Worm (Caenorhabditis elegans) whole organism, young adult: Measurements from ENCODE around the gene T07D4.2.

Source experiments
- F22D6.2 ChIP-seq: sonication (generic microtip); optimal IDR thresholded peaks from 2 replicates; lab custom pipeline; 2016; ENCODE audit warnings: mild to moderate bottlenecking, missing genetic modification characterization, missing compliant biosample characterization
- F23B12.7 ChIP-seq: sonication (generic microtip); optimal IDR thresholded peaks from 2 replicates; lab custom pipeline; 2017; ENCODE audit warnings: missing genetic modification characterization, mild to moderate bottlenecking, missing compliant biosample characterization, antibody characterized with exemption, moderate library complexity; ENCODE audit not compliant: insufficient read depth
- F37B4.10 ChIP-seq: fragments of 200-800 bp; sonication (Bioruptor generic); IDR thresholded peaks from 2 replicates; pipeline ENCODE4 v1.3.6; 2022; ENCODE audit warnings: missing genetic modification characterization, missing compliant biosample characterization
- F55B11.4 ChIP-seq: sonication (generic microtip); optimal IDR thresholded peaks from 2 replicates; lab custom pipeline; 2016; ENCODE audit warnings: missing compliant biosample characterization, missing genetic modification characterization, borderline replicate concordance; ENCODE audit not compliant: insufficient read depth
- K11D2.4 ChIP-seq: fragments of 200-800 bp; sonication (Bioruptor generic); IDR thresholded peaks from 2 replicates; pipeline ENCODE4 v1.3.6; 2022; ENCODE audit warnings: missing genetic modification reagents, missing genetic modification characterization, missing compliant biosample characterization
- Y56A3A.18 ChIP-seq: fragments of 200-800 bp; sonication (Bioruptor generic); IDR thresholded peaks from 2 replicates; pipeline ENCODE4 v1.3.6; 2022; ENCODE audit warnings: missing genetic modification reagents, missing genetic modification characterization, missing compliant biosample characterization
- Y67H2A.10 ChIP-seq: fragments of 200-800 bp; sonication (Bioruptor generic); conservative IDR thresholded peaks from 2 replicates; pipeline ENCODE4 v1.3.6; 2022; ENCODE audit warnings: missing genetic modification reagents, missing genetic modification characterization, missing compliant biosample characterization
- Y79H2A.3 ChIP-seq: fragments of 200-800 bp; sonication (Bioruptor generic); conservative IDR thresholded peaks from 2 replicates; pipeline ENCODE4 v1.3.6; 2022; ENCODE audit warnings: missing genetic modification reagents, missing genetic modification characterization, missing compliant biosample characterization
- akir-1 ChIP-seq: fragments of 200-800 bp; sonication (Bioruptor generic); optimal IDR thresholded peaks from 2 replicates; lab custom pipeline; 2018; ENCODE audit warnings: mild to moderate bottlenecking, missing genetic modification characterization, moderate library complexity, missing compliant biosample characterization
- aptf-2 ChIP-seq: fragments of 200-800 bp; sonication (Bioruptor generic); conservative IDR thresholded peaks from 2 replicates; pipeline ENCODE4 v1.3.6; 2022; ENCODE audit warnings: missing genetic modification reagents, missing genetic modification characterization, missing compliant biosample characterization
- attf-6 ChIP-seq: fragments of 200-800 bp; sonication (Bioruptor generic); IDR thresholded peaks from 2 replicates; pipeline ENCODE4 v1.3.6; 2022; ENCODE audit warnings: missing genetic modification reagents, missing genetic modification characterization, missing compliant biosample characterization
- bed-1 ChIP-seq: fragments of 200-800 bp; sonication (Bioruptor generic); IDR thresholded peaks from 2 replicates; pipeline ENCODE4 v1.3.6; 2022; ENCODE audit warnings: missing genetic modification reagents, missing genetic modification characterization, missing compliant biosample characterization
- bed-2 ChIP-seq: fragments of 200-800 bp; sonication (Bioruptor generic); IDR thresholded peaks from 2 replicates; pipeline ENCODE4 v1.3.6; 2022; ENCODE audit warnings: missing genetic modification reagents, missing genetic modification characterization, missing compliant biosample characterization
- ccch-3 ChIP-seq: fragments of 200-800 bp; sonication (Bioruptor generic); optimal IDR thresholded peaks from 2 replicates; lab custom pipeline; 2018; ENCODE audit warnings: mild to moderate bottlenecking, missing genetic modification characterization, missing compliant biosample characterization
- ceh-100 ChIP-seq: fragments of 200-800 bp; sonication (Bioruptor generic); IDR thresholded peaks from 2 replicates; pipeline ENCODE4 v1.3.6; 2022; ENCODE audit warnings: missing genetic modification reagents, missing genetic modification characterization, missing compliant biosample characterization
- ceh-79 ChIP-seq: sonication (generic microtip); optimal IDR thresholded peaks from 2 replicates; lab custom pipeline; 2017; ENCODE audit warnings: mild to moderate bottlenecking, missing genetic modification characterization, missing compliant biosample characterization
- die-1 ChIP-seq: sonication (generic microtip); optimal IDR thresholded peaks from 2 replicates; lab custom pipeline; 2016; ENCODE audit warnings: missing genotype, mild to moderate bottlenecking, missing genetic modification characterization, missing compliant biosample characterization
- dpff-1 ChIP-seq: sonication (generic microtip); optimal IDR thresholded peaks from 2 replicates; lab custom pipeline; 2017; ENCODE audit warnings: mild to moderate bottlenecking, missing genetic modification characterization, missing compliant biosample characterization
- ekl-4 ChIP-seq: fragments of 200-800 bp; sonication (Bioruptor generic); IDR thresholded peaks from 2 replicates; pipeline ENCODE4 v1.3.6; 2022; ENCODE audit warnings: missing genetic modification reagents, missing genetic modification characterization, missing compliant biosample characterization
- fkh-3 ChIP-seq: sonication (generic microtip); optimal IDR thresholded peaks from 2 replicates; lab custom pipeline; 2016; ENCODE audit warnings: mild to moderate bottlenecking, missing genetic modification characterization, missing compliant biosample characterization
- let-526 ChIP-seq: fragments of 200-800 bp; sonication (Bioruptor generic); IDR thresholded peaks from 2 replicates; pipeline ENCODE4 v1.3.6; 2022; ENCODE audit warnings: missing genetic modification reagents, missing genetic modification characterization, missing compliant biosample characterization
- let-607 ChIP-seq, 2 experiments: fragments of 200-800 bp in 1 of 2; sonication (Bioruptor generic) in 1 of 2; sonication (generic microtip) in 1 of 2; optimal IDR thresholded peaks; 2 replicates each; lab custom pipeline; 2016 to 2018; ENCODE audit warnings: mild to moderate bottlenecking in 2 of 2, missing compliant biosample characterization in 2 of 2, missing genetic modification characterization in 2 of 2, moderate library complexity in 2 of 2, missing genotype in 1 of 2
- lin-35 ChIP-seq, 3 experiments: fragments of 150-350 bp in 2 of 3; sonication (generic microtip) in 1 of 3; optimal IDR thresholded peaks; 2 replicates each; lab custom pipeline; 2014 to 2018; ENCODE audit warnings: missing biosample characterization in 3 of 3, missing genetic modification characterization in 3 of 3, missing genetic modification reagents in 3 of 3
- lin-40 ChIP-seq: sonication (generic microtip); optimal IDR thresholded peaks from 2 replicates; lab custom pipeline; 2016; ENCODE audit warnings: missing genetic modification characterization, mild to moderate bottlenecking, missing compliant biosample characterization, missing genotype, missing genetic modification reagents
- lsl-1 ChIP-seq: fragments of 200-800 bp; sonication (Bioruptor generic); optimal IDR thresholded peaks from 2 replicates; lab custom pipeline; 2018; ENCODE audit warnings: mild to moderate bottlenecking, missing genetic modification characterization, moderate library complexity, missing compliant biosample characterization
- madf-3 ChIP-seq: fragments of 200-800 bp; sonication (Bioruptor generic); IDR thresholded peaks from 2 replicates; pipeline ENCODE4 v1.3.6; 2022; ENCODE audit warnings: missing genetic modification reagents, missing genetic modification characterization, missing compliant biosample characterization
- madf-6 ChIP-seq: fragments of 200-800 bp; sonication (Bioruptor generic); IDR thresholded peaks from 2 replicates; pipeline ENCODE4 v1.3.6; 2022; ENCODE audit warnings: missing genetic modification reagents, missing genetic modification characterization, missing compliant biosample characterization
- mel-28 ChIP-seq: sonication (generic microtip); optimal IDR thresholded peaks from 2 replicates; lab custom pipeline; 2016; ENCODE audit warnings: borderline replicate concordance, mild to moderate bottlenecking, missing genetic modification characterization, missing compliant biosample characterization
- mes-4 ChIP-seq: sonication (generic microtip); optimal IDR thresholded peaks from 2 replicates; lab custom pipeline; 2016; ENCODE audit warnings: missing genotype, missing genetic modification characterization, missing compliant biosample characterization
- nfya-1 ChIP-seq: sonication (generic microtip); optimal IDR thresholded peaks from 2 replicates; lab custom pipeline; 2017; ENCODE audit warnings: antibody characterized with exemption, missing compliant biosample characterization, missing genetic modification characterization, borderline replicate concordance; ENCODE audit not compliant: insufficient read depth
- nhr-80 ChIP-seq: sonication (generic microtip); optimal IDR thresholded peaks from 2 replicates; lab custom pipeline; 2016; ENCODE audit warnings: missing genetic modification characterization, missing compliant biosample characterization
- pbrm-1 ChIP-seq: fragments of 200-800 bp; sonication (Bioruptor generic); IDR thresholded peaks from 2 replicates; pipeline ENCODE4 v1.3.6; 2022; ENCODE audit warnings: missing genetic modification reagents, missing genetic modification characterization, missing compliant biosample characterization
- rpc-1 ChIP-seq, 2 experiments: fragments of 150-350 bp in 1 of 2; sonication (generic microtip) in 1 of 2; optimal IDR thresholded peaks; 2 replicates each; lab custom pipeline; 2014 to 2018; ENCODE audit warnings: missing biosample characterization in 1 of 2, missing genetic modification characterization in 1 of 2, missing genetic modification reagents in 1 of 2, missing genotype in 1 of 2
- sea-2 ChIP-seq: fragments of 200-800 bp; sonication (Bioruptor generic); IDR thresholded peaks from 2 replicates; pipeline ENCODE4 v1.3.6; 2022; ENCODE audit warnings: missing genetic modification characterization, missing compliant biosample characterization
- snpc-3.4 ChIP-seq: sonication (generic microtip); optimal IDR thresholded peaks from 2 replicates; lab custom pipeline; 2017; ENCODE audit warnings: missing genetic modification characterization, mild to moderate bottlenecking, missing compliant biosample characterization, antibody characterized with exemption, moderate library complexity, missing genotype, missing genetic modification reagents
- tlf-1 ChIP-seq: fragments of 200-800 bp; sonication (Bioruptor generic); optimal IDR thresholded peaks from 2 replicates; lab custom pipeline; 2018; ENCODE audit warnings: mild to moderate bottlenecking, missing genetic modification characterization, missing compliant biosample characterization
- xnd-1 ChIP-seq: sonication (generic microtip); optimal IDR thresholded peaks from 2 replicates; lab custom pipeline; 2016; ENCODE audit warnings: missing genotype, missing genetic modification reagents, missing genetic modification characterization, missing compliant biosample characterization
- ztf-18 ChIP-seq: sonication (generic microtip); optimal IDR thresholded peaks from 2 replicates; lab custom pipeline; 2016; ENCODE audit warnings: missing genotype, mild to moderate bottlenecking, missing genetic modification characterization, missing compliant biosample characterization
- ztf-22 ChIP-seq: fragments of 200-800 bp; sonication (Bioruptor generic); optimal IDR thresholded peaks from 2 replicates; lab custom pipeline; 2018; ENCODE audit warnings: mild to moderate bottlenecking, missing genetic modification characterization, moderate library complexity, missing compliant biosample characterization
- ztf-25 ChIP-seq: fragments of 200-800 bp; sonication (Bioruptor generic); IDR thresholded peaks from 2 replicates; pipeline ENCODE4 v1.3.6; 2022; ENCODE audit warnings: missing genetic modification reagents, missing genetic modification characterization, missing compliant biosample characterization

The T07D4.2 gene

DNA sequence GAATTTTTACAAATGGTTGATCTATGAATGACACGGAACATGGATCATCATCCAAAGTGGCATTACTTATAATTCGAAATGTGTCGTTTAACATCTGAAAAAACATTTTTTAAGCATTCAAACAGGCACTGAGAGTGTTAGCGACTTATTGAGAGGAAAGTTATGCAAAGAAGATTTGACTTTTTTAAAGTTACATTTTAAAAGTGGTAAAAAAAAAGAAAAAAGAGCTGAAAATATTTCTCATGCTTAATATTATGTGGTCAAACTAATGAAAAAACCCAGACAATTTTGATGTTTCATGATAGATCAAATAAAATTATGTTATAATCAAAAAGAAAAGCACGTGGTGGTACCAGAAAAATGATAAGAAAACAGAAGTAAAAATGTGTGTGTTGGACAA lies 8.7 kb downstream of the T07D4.2 start, which contains the start of gene npr-20 (continued):
- TF ChIP-seq attf-6 (GFP tag; lab: Robert Waterston, UW): no peak
- no peak for TF ChIP-seq ztf-22 (GFP tag; lab: Kevin White, UChicago)
- TF ChIP-seq ztf-25 (GFP tag; lab: Robert Waterston, UW): no peak
- no peak for TF ChIP-seq Y79H2A.3 (GFP tag; lab: Robert Waterston, UW)

- TF ChIP-seq fkh-3 (tag; lab: Kevin White, UChicago) (no peak), xnd-1 (no peak)
Observed at ce11 chrII:8859596-8859995, 14.1 kb downstream of the T07D4.2 start, which contains the start of gene snb-6. Gene snb-6 (minus strand): TSS chrII:8859696.

ce11 chrII:8857074-8857473 lies 16.7 kb downstream of the T07D4.2 start:
- no peak for TF ChIP-seq madf-6 (GFP tag; lab: Robert Waterston, UW)
- TF ChIP-seq madf-3 (GFP tag; lab: Robert Waterston, UW): no peak
- no peak for TF ChIP-seq sea-2 (GFP tag; lab: Robert Waterston, UW)
- no peak for TF ChIP-seq Y56A3A.18
- no peak for TF ChIP-seq F23B12.7 (tag; lab: Kevin White, UChicago)
- no peak for TF ChIP-seq F37B4.10 (GFP tag; lab: Robert Waterston, UW)
- no peak for TF ChIP-seq mes-4
- TF ChIP-seq F55B11.4: no peak
- TF ChIP-seq nfya-1 (tag; lab: Kevin White, UChicago): no peak
- TF ChIP-seq Y79H2A.3 (GFP tag; lab: Robert Waterston, UW): no peak
- TF ChIP-seq Y67H2A.10 (GFP tag; lab: Robert Waterston, UW): no peak
- TF ChIP-seq mel-28 (tag; lab: Kevin White, UChicago): no peak
- no peak for TF ChIP-seq ccch-3 (GFP tag; lab: Kevin White, UChicago)
- TF ChIP-seq rpc-1 (optimal IDR thresholded peaks at IDR 0.05; lab: Kevin White, UChicago): no peak
- TF ChIP-seq rpc-1 (tag; optimal IDR thresholded peaks at IDR 0.05; lab: Kevin White, UChicago): no peak
- no peak for TF ChIP-seq lin-35 (GFP tag; optimal IDR thresholded peaks at IDR 0.05; lab: Kevin White, UChicago)
- TF ChIP-seq akir-1 (GFP tag; lab: Kevin White, UChicago): no peak

DNA sequence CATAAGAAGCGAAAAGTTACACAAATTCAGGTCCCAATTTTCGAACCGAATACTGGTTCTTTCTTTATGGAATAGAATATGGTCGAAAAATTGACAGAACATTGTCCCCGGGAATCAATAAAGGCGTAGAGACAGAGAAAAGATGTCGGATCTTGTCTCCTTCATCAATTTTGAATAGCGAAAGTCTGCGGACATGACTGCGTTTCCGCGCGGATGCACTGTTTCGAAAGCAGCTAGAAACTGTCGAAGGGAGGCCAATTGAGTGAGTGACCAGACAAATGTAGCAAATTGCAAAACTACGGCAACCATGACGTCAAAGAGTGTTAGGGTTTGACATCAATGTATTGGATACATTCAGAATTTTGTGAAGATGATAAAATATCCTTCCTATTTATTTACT lies 17.2 kb downstream of the T07D4.2 start:
- TF ChIP-seq ekl-4 (GFP tag; lab: Robert Waterston, UW): no peak
- no peak for TF ChIP-seq bed-2 (GFP tag; lab: Robert Waterston, UW)
- no peak for TF ChIP-seq fkh-3 (tag; lab: Kevin White, UChicago)
- TF ChIP-seq aptf-2 (GFP tag; lab: Robert Waterston, UW): no peak
- TF ChIP-seq sea-2 (GFP tag; lab: Robert Waterston, UW): no peak
- no peak for TF ChIP-seq let-607 (tag; optimal IDR thresholded peaks at IDR 0.05; lab: Kevin White, UChicago)
- no peak for TF ChIP-seq ztf-18 (tag; lab: Kevin White, UChicago)
- no peak for TF ChIP-seq bed-1 (GFP tag; lab: Robert Waterston, UW)
- no peak for TF ChIP-seq ccch-3 (GFP tag; lab: Kevin White, UChicago)
- TF ChIP-seq ztf-22 (GFP tag; lab: Kevin White, UChicago): no peak
- TF ChIP-seq tlf-1 (GFP tag; lab: Kevin White, UChicago): no peak
- no peak for TF ChIP-seq dpff-1 (tag; lab: Kevin White, UChicago)

ce11 chrII:8854874-8855273 lies 18.9 kb downstream of the T07D4.2 start:
- TF ChIP-seq lin-40 (tag; lab: Kevin White, UChicago) (no peak), pbrm-1 (GFP tag; lab: Robert Waterston, UW) (no peak), madf-6 (GFP tag; lab: Robert Waterston, UW) (no peak), let-526 (GFP tag; lab: Robert Waterston, UW) (no peak), ekl-4 (GFP tag; lab: Robert Waterston, UW) (no peak), K11D2.4 (GFP tag; lab: Robert Waterston, UW) (no peak), ceh-79 (no peak), nhr-80 (tag; lab: Kevin White, UChicago) (no peak), die-1 (tag; lab: Kevin White, UChicago) (no peak), F22D6.2 (no peak), ceh-100 (GFP tag; lab: Robert Waterston, UW) (no peak), snpc-3.4 (no peak), lsl-1 (no peak), ztf-25 (GFP tag; lab: Robert Waterston, UW) (no peak)
